Worm (Caenorhabditis elegans) whole organism, L4/young adult: ENCODE data around the gene arrd-10.

Experiments used
- W03F9.2 ChIP-seq: fragments of 150-350 bp; optimal IDR thresholded peaks from 2 replicates; lab custom pipeline; 2014; ENCODE audit warnings: missing biosample characterization, missing genetic modification characterization
- him-1 ChIP-seq: sonication (generic microtip); optimal IDR thresholded peaks from 2 replicates; lab custom pipeline; 2016; ENCODE audit warnings: missing genotype, missing genetic modification reagents, missing genetic modification characterization, missing compliant biosample characterization

DNA sequence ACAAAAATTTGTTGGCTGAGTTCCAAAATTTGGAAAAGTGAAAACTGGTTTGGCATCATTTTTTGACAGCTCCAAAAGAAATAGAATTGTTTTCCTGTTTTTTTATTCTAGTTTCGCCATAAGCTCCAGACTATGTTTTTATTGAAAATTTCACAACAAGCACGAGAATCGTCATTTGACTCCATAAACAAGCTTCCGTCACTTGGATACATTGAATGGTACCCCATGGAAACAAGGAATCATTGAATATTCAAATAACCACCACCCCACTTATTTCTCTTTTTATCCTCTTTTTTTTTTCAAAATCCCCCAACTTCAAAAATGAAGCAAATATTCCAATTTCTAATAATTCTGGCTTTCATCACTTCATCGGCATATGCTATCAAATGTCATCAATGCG is 31.1 kb upstream of the arrd-10 start, which contains the start of gene ddn-2:
- TF ChIP-seq him-1 (tag; lab: Kevin White, UChicago) (no peak), W03F9.2 (tag; lab: Kevin White, UChicago) (no peak)
